Worm (Caenorhabditis elegans) whole organism, L2 larva: ENCODE measurements around the gene rom-2.

Source experiments
- lin-13 ChIP-seq: fragments of 150-350 bp; optimal IDR thresholded peaks from 2 replicates; lab custom pipeline; 2014; ENCODE audit warnings: missing biosample characterization, missing genetic modification reagents, missing genetic modification characterization
- nhr-11 ChIP-seq: fragments of 150-350 bp; optimal IDR thresholded peaks from 2 replicates; lab custom pipeline; 2014; ENCODE audit warnings: missing biosample characterization, missing genetic modification characterization
- unc-62 ChIP-seq: fragments of 150-350 bp; optimal IDR thresholded peaks from 2 replicates; lab custom pipeline; 2014; ENCODE audit warnings: missing biosample characterization, missing genetic modification reagents, missing genetic modification characterization

DNA sequence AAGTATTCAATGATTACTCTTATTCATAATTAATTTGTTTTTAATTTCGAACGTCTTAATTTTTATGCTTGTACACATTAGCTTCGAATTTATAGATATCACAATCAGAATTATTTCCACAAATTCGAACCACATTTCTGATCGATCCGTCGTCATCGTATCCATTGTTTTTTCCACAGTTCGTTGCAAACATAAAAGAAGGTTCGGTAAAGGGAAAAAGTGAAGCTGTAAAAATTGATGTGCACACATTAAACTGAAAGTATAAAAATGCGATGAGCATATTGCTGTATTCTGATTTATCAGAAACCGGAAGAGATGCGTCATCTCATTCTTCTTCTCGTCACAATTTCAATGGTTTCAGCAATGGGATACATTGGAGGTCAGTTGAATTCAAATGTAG lies 1.6 kb upstream of the rom-2 start, which contains the start of gene C48B4.12:
- TF ChIP-seq nhr-11 (tag; lab: Kevin White, UChicago), result no peak
- TF ChIP-seq unc-62 (GFP tag; lab: Kevin White, UChicago), result no peak
- no peak for TF ChIP-seq lin-13
